Worm (Caenorhabditis elegans) whole organism, L3 larva: ENCODE results near the gene Y42G9A.3.

ENCODE experiments used
- R02D3.7 ChIP-seq: fragments of 150-350 bp; optimal IDR thresholded peaks from 2 replicates; lab custom pipeline; 2014; ENCODE audit warnings: missing biosample characterization, missing genetic modification characterization
- ZK546.5 ChIP-seq: sonication (generic microtip); optimal IDR thresholded peaks from 2 replicates; lab custom pipeline; 2017; ENCODE audit warnings: missing biosample characterization, missing genetic modification characterization
- aly-2 ChIP-seq: fragments of 150-350 bp; optimal IDR thresholded peaks from 2 replicates; lab custom pipeline; 2014; ENCODE audit warnings: missing biosample characterization, missing genetic modification characterization
- ama-1 ChIP-seq: fragments of 150-350 bp; optimal IDR thresholded peaks from 2 replicates; lab custom pipeline; 2018
- ceh-16 ChIP-seq: sonication (generic microtip); optimal IDR thresholded peaks from 2 replicates; lab custom pipeline; 2017; ENCODE audit warnings: missing biosample characterization, missing genetic modification characterization
- egl-5 ChIP-seq: fragments of 150-350 bp; optimal IDR thresholded peaks from 2 replicates; lab custom pipeline; 2017; ENCODE audit warnings: missing biosample characterization, missing genetic modification reagents, missing genetic modification characterization, inconsistent platforms
- nhr-67 ChIP-seq: fragments of 150-350 bp; optimal IDR thresholded peaks from 2 replicates; lab custom pipeline; 2014; ENCODE audit warnings: missing biosample characterization, missing genetic modification characterization

ce11 chrIII:6147903-6148302, 1.8 kb downstream of the Y42G9A.3 start, which contains the start of gene Y42G9A.2:
- TF ChIP-seq ama-1: no peak
- no peak for TF ChIP-seq aly-2 (tag; lab: Kevin White, UChicago)
- TF ChIP-seq nhr-67 (tag; lab: Kevin White, UChicago): no peak
- TF ChIP-seq R02D3.7 (tag; lab: Kevin White, UChicago): no peak
- no peak for TF ChIP-seq ZK546.5 (tag; lab: Kevin White, UChicago)
- TF ChIP-seq egl-5 (tag; lab: Kevin White, UChicago): no peak
- no peak for TF ChIP-seq ceh-16 (tag; lab: Kevin White, UChicago)
